Worm (Caenorhabditis elegans): ENCODE data around the gene rps-9.

DNA sequence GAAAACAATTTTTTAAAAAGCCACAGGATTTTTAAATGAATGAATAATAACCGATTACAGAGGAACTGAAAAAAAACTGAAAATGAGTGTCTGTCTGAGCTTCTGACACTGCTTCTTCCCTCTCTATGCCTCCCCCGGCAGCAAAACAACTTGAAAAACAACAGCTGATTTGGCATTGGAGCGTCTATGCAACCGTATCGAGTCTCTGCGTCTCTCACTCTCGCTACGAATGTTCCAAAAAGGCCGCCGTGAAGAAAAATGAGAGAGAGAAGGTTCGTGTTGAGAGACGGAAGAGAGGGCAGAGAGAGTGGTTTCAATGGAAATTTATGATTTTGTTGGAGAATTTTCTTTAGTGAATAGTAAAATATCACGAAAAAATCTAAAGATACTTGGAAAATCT lies 23.1 kb downstream of the rps-9 start:
- TF ChIP-seq mec-3 (tag; optimal IDR thresholded peaks at IDR 0.05; ENCODE audit: borderline replicate concordance) (no peak), hlh-8 (tag; optimal IDR thresholded peaks at IDR 0.05) (no peak), nhr-11 (tag; optimal IDR thresholded peaks at IDR 0.05) (no peak), ceh-14 (tag; optimal IDR thresholded peaks at IDR 0.05) (no peak), ref-2 (tag; optimal IDR thresholded peaks at IDR 0.05) (no peak), fkh-10 (GFP tag; optimal IDR thresholded peaks at IDR 0.05) (no peak), hlh-13 (GFP tag; optimal IDR thresholded peaks at IDR 0.05) (no peak), F13H6.1 (tag; optimal IDR thresholded peaks at IDR 0.05) (no peak), fax-1 (tag; optimal IDR thresholded peaks at IDR 0.05) (no peak), pqm-1 (tag; optimal IDR thresholded peaks at IDR 0.05) (no peak)
